Worm (Caenorhabditis elegans) whole organism, young adult: Measurements from ENCODE around the gene inx-3.

Source experiments
- atf-7 ChIP-seq: sonication (generic microtip); optimal IDR thresholded peaks from 2 replicates; lab custom pipeline; 2017; ENCODE audit warnings: mild to moderate bottlenecking, missing genetic modification characterization, missing compliant biosample characterization
- dpl-1 ChIP-seq: fragments of 150-350 bp; optimal IDR thresholded peaks from 2 replicates; lab custom pipeline; 2014; ENCODE audit warnings: missing biosample characterization, missing genetic modification reagents, missing genetic modification characterization
- rcor-1 ChIP-seq: fragments of 200-800 bp; sonication (Bioruptor generic); IDR thresholded peaks from 2 replicates; pipeline ENCODE4 v1.3.6; 2022; ENCODE audit warnings: missing genetic modification reagents, missing genetic modification characterization, missing compliant biosample characterization
- ztf-6 ChIP-seq: fragments of 200-800 bp; sonication (Bioruptor generic); IDR thresholded peaks from 2 replicates; pipeline ENCODE4 v1.3.6; 2022; ENCODE audit warnings: missing genetic modification reagents, missing genetic modification characterization, missing compliant biosample characterization

DNA sequence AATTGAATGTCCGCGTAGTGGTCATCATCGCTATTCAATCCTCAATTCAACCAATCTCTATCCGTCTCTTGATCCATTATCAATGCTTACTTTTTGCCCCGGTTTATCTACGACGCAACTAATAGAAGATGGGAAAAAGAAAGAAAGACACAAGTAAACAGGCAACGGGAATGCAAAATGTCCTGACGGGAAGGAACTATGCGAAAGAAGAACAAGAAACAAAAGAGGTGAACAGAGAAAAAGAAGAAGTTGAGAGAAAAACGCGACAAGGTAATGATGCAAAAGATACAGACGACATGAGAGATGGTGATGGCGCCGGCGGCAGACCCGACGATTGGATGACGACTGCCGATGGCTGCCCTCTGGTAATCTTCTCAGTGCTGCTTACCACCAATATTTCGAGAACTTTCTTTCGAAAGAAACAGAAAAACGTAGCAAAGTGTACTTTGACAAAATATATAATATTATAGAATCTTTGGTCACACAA is 46.1 kb downstream of the inx-3 start:
- no peak for TF ChIP-seq ztf-6
- TF ChIP-seq atf-7 (tag; lab: Kevin White, UChicago), result no peak
- TF ChIP-seq dpl-1 (GFP tag; lab: Kevin White, UChicago), result no peak
- TF ChIP-seq rcor-1, result no peak
